Worm (Caenorhabditis elegans): Measurements from ENCODE around the gene C49F5.3.

The C49F5.3 gene

ce11 chrX:11969085-11969484 is 14.3 kb downstream of the C49F5.3 start:
- TF ChIP-seq ZK546.5 (tag; optimal IDR thresholded peaks at IDR 0.05) (no peak), T20F7.1 (GFP tag; optimal IDR thresholded peaks at IDR 0.05) (no peak), Y105C5A.15 (GFP tag; IDR thresholded peaks at IDR 0.05) (no peak), hlh-30 (tag; optimal IDR thresholded peaks at IDR 0.05; ENCODE audit: insufficient read depth) (peak; percentile 3)

- peak; percentile 15 for TF ChIP-seq ama-1 (optimal IDR thresholded peaks at IDR 0.05)
- TF ChIP-seq snpc-1.2 (GFP tag; IDR thresholded peaks at IDR 0.05) = no peak
- peak; percentile 26 for TF ChIP-seq nhr-102 (tag; optimal IDR thresholded peaks at IDR 0.05)
- peak; percentile 12 for TF ChIP-seq duxl-1 (tag; optimal IDR thresholded peaks at IDR 0.05; ENCODE audit: poor library complexity)
- peak; percentile 83 for TF ChIP-seq php-3 (GFP tag; IDR thresholded peaks at IDR 0.05)
- TF ChIP-seq zip-2 (tag; optimal IDR thresholded peaks at IDR 0.05) = no peak
- peak; percentile 61 for TF ChIP-seq tra-1 (GFP tag; IDR thresholded peaks at IDR 0.05)
- no peak for TF ChIP-seq ceh-44 (GFP tag; IDR thresholded peaks at IDR 0.05)
- no peak for TF ChIP-seq zag-1 (tag; optimal IDR thresholded peaks at IDR 0.05)
- no peak for TF ChIP-seq Y5F2A.4 (GFP tag; optimal IDR thresholded peaks at IDR 0.05)
- TF ChIP-seq nhr-28 (tag; optimal IDR thresholded peaks at IDR 0.05) = peak; percentile 81
- TF ChIP-seq lin-1 (GFP tag; IDR thresholded peaks at IDR 0.05) = peak; percentile 16
- no peak for TF ChIP-seq nhr-76 (tag; optimal IDR thresholded peaks at IDR 0.05)
- TF ChIP-seq aha-1 (tag) = peak; percentile 46
- TF ChIP-seq egl-43 (GFP tag; IDR thresholded peaks at IDR 0.05) = no peak
- TF ChIP-seq saeg-2 (GFP tag; IDR thresholded peaks at IDR 0.05) = 0 out of 2 replicates have a peak, but pooled peaks have one; percentile 19
- peak; percentile 77 for TF ChIP-seq dmd-6 (GFP tag; IDR thresholded peaks at IDR 0.05)
- no peak; the same call in 1 of the 2 replicates for TF ChIP-seq Y75B8A.6 (GFP tag; IDR thresholded peaks at IDR 0.05)
- no peak for TF ChIP-seq dpl-1 (GFP tag; optimal IDR thresholded peaks at IDR 0.05)
- TF ChIP-seq unc-62 (GFP tag; optimal IDR thresholded peaks at IDR 0.05 in 1 of 2) = peak in 1 of 2 experiments; percentile 70
- no peak for TF ChIP-seq unc-62 (tag; optimal IDR thresholded peaks at IDR 0.05)
- peak; percentile 31; the same call in 1 of the 2 replicates for TF ChIP-seq nhr-42 (GFP tag; IDR thresholded peaks at IDR 0.05)
- TF ChIP-seq mep-1 (tag; optimal IDR thresholded peaks at IDR 0.05) = peak; percentile 21
- no peak for TF ChIP-seq lin-39 (tag; optimal IDR thresholded peaks at IDR 0.05)
- TF ChIP-seq dmd-9 (GFP tag; IDR thresholded peaks at IDR 0.05) = no peak
- peak; percentile 7 for TF ChIP-seq nhr-48 (tag; optimal IDR thresholded peaks at IDR 0.05)
- no peak for TF ChIP-seq daf-16 (GFP tag; optimal IDR thresholded peaks at IDR 0.05)
- TF ChIP-seq daf-16 (tag; optimal IDR thresholded peaks at IDR 0.05) = peak; percentile 80
- peak; percentile 56 for TF ChIP-seq hlh-11 (tag; optimal IDR thresholded peaks at IDR 0.05)
- TF ChIP-seq zfp-3 (GFP tag; conservative IDR thresholded peaks at IDR 0.05) = peak; percentile 84
- peak; percentile 81 for TF ChIP-seq dve-1 (tag; optimal IDR thresholded peaks at IDR 0.05; ENCODE audit: insufficient read depth)
- TF ChIP-seq hmg-1.1 (GFP tag; IDR thresholded peaks at IDR 0.05) = no peak
- no peak for TF ChIP-seq egl-27 (tag; optimal IDR thresholded peaks at IDR 0.05)
- peak in 1 of 2 experiments; percentile 20 for TF ChIP-seq lsy-2 (tag; optimal IDR thresholded peaks at IDR 0.05)
- no peak for TF ChIP-seq vab-7 (GFP tag; IDR thresholded peaks at IDR 0.05)
- TF ChIP-seq Y48G9A.11 (GFP tag; IDR thresholded peaks at IDR 0.05) = 0 out of 2 replicates have a peak, but pooled peaks have one; percentile 43
- TF ChIP-seq nhr-237 (tag; optimal IDR thresholded peaks at IDR 0.05) = no peak
- TF ChIP-seq pqm-1 (tag; optimal IDR thresholded peaks at IDR 0.05) = peak; percentile 78
- no peak for TF ChIP-seq ceh-28 (tag; optimal IDR thresholded peaks at IDR 0.05)
- no peak for TF ChIP-seq ZK546.5 (tag; optimal IDR thresholded peaks at IDR 0.05)
- peak; percentile 6 for TF ChIP-seq nhr-25 (tag; optimal IDR thresholded peaks at IDR 0.05; ENCODE audit: borderline replicate concordance, insufficient read depth)
- 0 out of 2 replicates have a peak, but pooled peaks have one; percentile 29 for TF ChIP-seq lin-38 (GFP tag; IDR thresholded peaks at IDR 0.05)
- no peak for TF ChIP-seq tag-97 (GFP tag; IDR thresholded peaks at IDR 0.05)
- TF ChIP-seq skn-1 (tag; optimal IDR thresholded peaks at IDR 0.05) = no peak
- TF ChIP-seq arid-1 (GFP tag; conservative IDR thresholded peaks at IDR 0.05) = no peak
- TF ChIP-seq nhr-77 (tag; optimal IDR thresholded peaks at IDR 0.05) = no peak
These were observed 15.3 kb downstream of the C49F5.3 start for ce11 chrX:11968024-11968598.
